Fruit fly (Drosophila melanogaster): ENCODE results near the gene lace.

Gene lace

DNA sequence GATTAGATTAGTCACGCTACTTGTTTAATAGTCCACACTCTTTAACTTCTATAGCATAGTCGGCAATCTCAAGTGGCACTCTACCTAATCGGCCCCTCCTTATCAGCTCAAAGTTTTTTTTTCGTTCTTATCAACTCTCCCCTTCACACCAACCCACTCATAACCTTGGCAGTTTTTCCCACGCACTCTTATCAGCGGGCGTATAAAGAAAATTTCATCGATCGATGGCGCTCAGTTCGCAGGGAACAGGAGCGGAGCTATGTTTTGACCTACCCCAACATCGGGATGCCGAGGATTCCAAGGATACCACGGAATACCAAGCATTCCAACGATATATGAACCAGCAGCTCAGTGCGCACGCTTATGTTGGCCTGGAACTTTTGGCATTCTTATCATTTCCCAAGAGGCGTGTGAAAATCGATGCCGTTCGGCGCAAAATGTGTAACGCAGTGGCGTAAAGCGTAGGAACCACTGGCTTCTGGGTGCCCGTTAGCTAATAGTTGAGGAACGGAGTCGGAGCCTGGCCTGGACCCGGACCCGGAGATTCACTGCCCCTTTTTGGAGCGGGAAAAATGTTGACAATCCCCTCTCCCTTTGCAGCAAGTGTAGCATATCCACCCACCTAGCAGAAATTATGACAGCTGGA is 8.6 kb upstream of the lace start:
- no peak for TF ChIP-seq chm (GFP tag; IDR thresholded peaks at IDR 0.05)
- no peak for TF ChIP-seq Drgx (GFP tag; IDR thresholded peaks at IDR 0.05)
- TF ChIP-seq ftz-f1 (GFP tag; optimal IDR thresholded peaks at IDR 0.05): peak; percentile 84
- TF ChIP-seq scrt (GFP tag; optimal IDR thresholded peaks at IDR 0.05): no peak
- TF ChIP-seq crc (GFP tag; optimal IDR thresholded peaks at IDR 0.05): no peak
- no peak for TF ChIP-seq Myb (GFP tag; optimal IDR thresholded peaks at IDR 0.05)
- no peak for TF ChIP-seq CG7271 (tag; optimal IDR thresholded peaks at IDR 0.05)
- TF ChIP-seq kah (GFP tag; optimal IDR thresholded peaks at IDR 0.05): no peak
- no peak for TF ChIP-seq Lpt (GFP tag; optimal IDR thresholded peaks at IDR 0.05)
- no peak for TF ChIP-seq rib (GFP tag; IDR thresholded peaks at IDR 0.05)
- TF ChIP-seq CG6683 (GFP tag; optimal IDR thresholded peaks at IDR 0.05): no peak
- no peak for TF ChIP-seq CG10959 (GFP tag; IDR thresholded peaks at IDR 0.05)
- TF ChIP-seq CG1603 (tag; optimal IDR thresholded peaks at IDR 0.05): no peak
- TF ChIP-seq grn (GFP tag; optimal IDR thresholded peaks at IDR 0.05): peak; percentile 90
- TF ChIP-seq Vsx1 (GFP tag; optimal IDR thresholded peaks at IDR 0.05): peak; percentile 49
- 0 out of 3 replicates have a peak, but pooled peaks have one; percentile 28 for TF ChIP-seq CG11560 (tag; IDR thresholded peaks at IDR 0.05)
- TF ChIP-seq onecut (GFP tag; IDR thresholded peaks at IDR 0.05): peak; percentile 94
- TF ChIP-seq wor (GFP tag; IDR thresholded peaks at IDR 0.05): no peak
- TF ChIP-seq unpg (GFP tag; optimal IDR thresholded peaks at IDR 0.05): no peak
- no peak for TF ChIP-seq HLH4C (GFP tag; IDR thresholded peaks at IDR 0.05; ENCODE audit: partially characterized antibody)
- no peak for TF ChIP-seq CG15011 (GFP tag; optimal IDR thresholded peaks at IDR 0.05)
- TF ChIP-seq CG10366 (GFP tag; IDR thresholded peaks at IDR 0.05): no peak
- TF ChIP-seq abd-A (tag; optimal IDR thresholded peaks at IDR 0.05): peak; percentile 88
- no peak for TF ChIP-seq CG14441 (GFP tag; IDR thresholded peaks at IDR 0.05)
- no peak for TF ChIP-seq fd102C (GFP tag; optimal IDR thresholded peaks at IDR 0.05)
- no peak for TF ChIP-seq dysf (GFP tag; IDR thresholded peaks at IDR 0.05)
- TF ChIP-seq D (optimal IDR thresholded peaks at IDR 0.05): no peak
- no peak for TF ChIP-seq D (GFP tag; optimal IDR thresholded peaks at IDR 0.05)
- peak; percentile 96 for TF ChIP-seq GATAe (GFP tag; conservative IDR thresholded peaks at IDR 0.05)
- no peak for TF ChIP-seq CG10274 (GFP tag; optimal IDR thresholded peaks at IDR 0.05)
- no peak for TF ChIP-seq H2.0 (GFP tag; IDR thresholded peaks at IDR 0.05)
- TF ChIP-seq sqz (GFP tag; optimal IDR thresholded peaks at IDR 0.05): peak; percentile 68
- TF ChIP-seq Bgb (GFP tag; IDR thresholded peaks at IDR 0.05; ENCODE audit: partially characterized antibody): no peak
- TF ChIP-seq ATbp (GFP tag; optimal IDR thresholded peaks at IDR 0.05): no peak
- TF ChIP-seq mirr (GFP tag; optimal IDR thresholded peaks at IDR 0.05): peak; percentile 70
- TF ChIP-seq slou (GFP tag; optimal IDR thresholded peaks at IDR 0.05): no peak
- no peak for TF ChIP-seq sima (GFP tag; optimal IDR thresholded peaks at IDR 0.05)
- TF ChIP-seq CG34224 (GFP tag; IDR thresholded peaks at IDR 0.05; ENCODE audit: partially characterized antibody): 0 out of 3 replicates have a peak, but pooled peaks have one; percentile 17
- TF ChIP-seq Dbx (GFP tag; IDR thresholded peaks at IDR 0.05): no peak
- no peak for TF ChIP-seq H15 (GFP tag; IDR thresholded peaks at IDR 0.05)
- peak; percentile 70 for TF ChIP-seq vnd (GFP tag; IDR thresholded peaks at IDR 0.05; ENCODE audit: partially characterized antibody)
- TF ChIP-seq exex (tag; optimal IDR thresholded peaks at IDR 0.05): peak; percentile 99
- TF ChIP-seq bsh (GFP tag; optimal IDR thresholded peaks at IDR 0.05): no peak
- TF ChIP-seq CG11085 (GFP tag; IDR thresholded peaks at IDR 0.05): 0 out of 2 replicates have a peak, but pooled peaks have one; percentile 17
- no peak for TF ChIP-seq knrl (GFP tag; IDR thresholded peaks at IDR 0.05; ENCODE audit: partially characterized antibody)
- TF ChIP-seq CG4328 (GFP tag; optimal IDR thresholded peaks at IDR 0.05): no peak
- peak; percentile 48; the same call in 1 of the 2 replicates for TF ChIP-seq crol (GFP tag; IDR thresholded peaks at IDR 0.05)
- TF ChIP-seq sisA (GFP tag; IDR thresholded peaks at IDR 0.05): 0 out of 2 replicates have a peak, but pooled peaks have one; percentile 4
- no peak for TF ChIP-seq nerfin-2 (GFP tag; IDR thresholded peaks at IDR 0.05; ENCODE audit: partially characterized antibody)
- 0 out of 2 replicates have a peak, but pooled peaks have one; percentile 11 for TF ChIP-seq Rfx (GFP tag; IDR thresholded peaks at IDR 0.05)

Data from whole organism, embryonic.